Fruit fly (Drosophila melanogaster) whole organism, embryonic: ENCODE results near the gene Cyp4ac1.
A peak's percentile ranks its signal among the peaks of the same experiment; 100 is the strongest.

Source experiments
- Adf1 ChIP-seq: fragments of 200-800 bp; sonication (Bioruptor generic); IDR thresholded peaks from 2 replicates; pipeline ENCODE4 v1.3.6; 2022; ENCODE audit warnings: missing biosample characterization, missing genetic modification characterization
- Atf6 ChIP-seq: fragments of 200-800 bp; sonication (Bioruptor generic); IDR thresholded peaks from 2 replicates; pipeline ENCODE4 v1.3.6; 2022; ENCODE audit warnings: missing biosample characterization, missing genetic modification characterization
- Awh ChIP-seq: fragments of 200-800 bp; sonication (Bioruptor generic); IDR thresholded peaks from 2 replicates; pipeline ENCODE4, ENCODE4 v1.3.6; 2022; ENCODE audit warnings: missing biosample characterization, missing genetic modification characterization
- CG10274 ChIP-seq: fragments of 200-800 bp; sonication (Bioruptor generic); optimal IDR thresholded peaks from 3 replicates; lab custom pipeline; 2017; ENCODE audit warnings: missing biosample characterization, mild to moderate bottlenecking, missing genetic modification characterization
- CG11456 ChIP-seq: fragments of 200-800 bp; sonication (Bioruptor generic); IDR thresholded peaks from 3 replicates; pipeline ENCODE4 v1.3.6; 2022; ENCODE audit warnings: missing biosample characterization, missing genetic modification characterization
- CG11695 ChIP-seq: fragments of 200-800 bp; sonication (Bioruptor generic); IDR thresholded peaks from 3 replicates; pipeline ENCODE4 v1.3.6; 2022; ENCODE audit warnings: missing biosample characterization, missing genetic modification characterization
- CG12219 ChIP-seq: fragments of 200-800 bp; sonication (Bioruptor generic); optimal IDR thresholded peaks from 3 replicates; lab custom pipeline; 2018; ENCODE audit warnings: missing biosample characterization, mild to moderate bottlenecking, missing genetic modification characterization
- CG13287 ChIP-seq: fragments of 200-800 bp; sonication (Bioruptor generic); IDR thresholded peaks from 2 replicates; pipeline ENCODE4 v1.3.6; 2022; ENCODE audit warnings: missing biosample characterization, missing genetic modification characterization; ENCODE audit not compliant: partially characterized antibody
- CG2129 ChIP-seq: fragments of 200-800 bp; sonication (Bioruptor generic); IDR thresholded peaks from 2 replicates; pipeline ENCODE4 v1.3.6; 2022; ENCODE audit warnings: missing biosample characterization, missing genetic modification characterization; ENCODE audit not compliant: partially characterized antibody
- CG2199 ChIP-seq: fragments of 200-800 bp; sonication (Bioruptor generic); IDR thresholded peaks from 3 replicates; pipeline ENCODE4 v1.3.6; 2022; ENCODE audit warnings: missing biosample characterization, missing genetic modification characterization
- CG3163 ChIP-seq: fragments of 200-800 bp; sonication (Bioruptor generic); optimal IDR thresholded peaks from 3 replicates; lab custom pipeline; 2016; ENCODE audit warnings: missing biosample characterization, missing genetic modification characterization
- CG32532 ChIP-seq: fragments of 200-800 bp; sonication (Bioruptor generic); IDR thresholded peaks from 2 replicates; pipeline ENCODE4 v1.3.6; 2022; ENCODE audit warnings: missing biosample characterization, missing genetic modification characterization
- CG32772 ChIP-seq: fragments of 200-800 bp; sonication (Bioruptor generic); IDR thresholded peaks from 2 replicates; pipeline ENCODE4 v1.3.6; 2022; ENCODE audit warnings: missing biosample characterization, missing genetic modification characterization
- CG34376 ChIP-seq: fragments of 200-800 bp; sonication (Bioruptor generic); optimal IDR thresholded peaks from 2 replicates; lab custom pipeline; 2018; ENCODE audit warnings: missing biosample characterization, mild to moderate bottlenecking, missing genetic modification characterization
- CG34422 ChIP-seq: fragments of 200-800 bp; sonication (Bioruptor generic); IDR thresholded peaks from 3 replicates; pipeline ENCODE4 v1.3.6; 2022; ENCODE audit warnings: missing biosample characterization, missing genetic modification characterization
- CG5180 ChIP-seq: fragments of 200-800 bp; sonication (Bioruptor generic); optimal IDR thresholded peaks from 3 replicates; lab custom pipeline; 2017; ENCODE audit warnings: missing biosample characterization, missing genetic modification characterization, mild to moderate bottlenecking, moderate library complexity, missing genetic modification reagents
- CG6791 ChIP-seq: fragments of 200-800 bp; sonication (Bioruptor generic); IDR thresholded peaks from 3 replicates; pipeline ENCODE4 v1.3.6; 2022; ENCODE audit warnings: missing biosample characterization, missing genetic modification characterization; ENCODE audit not compliant: partially characterized antibody
- CG7745 ChIP-seq: fragments of 200-800 bp; sonication (Bioruptor generic); optimal IDR thresholded peaks from 2 replicates; lab custom pipeline; 2018; ENCODE audit warnings: missing biosample characterization, mild to moderate bottlenecking, missing genetic modification characterization, moderate library complexity
- CHES-1-like ChIP-seq: fragments of 200-800 bp; sonication (Bioruptor generic); optimal IDR thresholded peaks from 2 replicates; lab custom pipeline; 2016; ENCODE audit warnings: missing biosample characterization, missing genetic modification characterization
- Deaf1 ChIP-seq: fragments of 200-800 bp; optimal IDR thresholded peaks from 3 replicates; lab custom pipeline; 2019; ENCODE audit warnings: missing biosample characterization, mild to moderate bottlenecking, missing genetic modification characterization, moderate library complexity
- Dfd ChIP-seq, 2 experiments: fragments of >200 bp; optimal IDR thresholded peaks; 2 replicates each; lab custom pipeline; 2017; ENCODE audit warnings: missing biosample characterization in 2 of 2, missing genetic modification characterization in 2 of 2
- E2f2 ChIP-seq: fragments of 200-800 bp; sonication (Bioruptor generic); IDR thresholded peaks from 2 replicates; pipeline ENCODE4 v1.3.6; 2022; ENCODE audit warnings: missing biosample characterization, missing genetic modification characterization
- Eip74EF ChIP-seq, 2 experiments: fragments of 200-800 bp in 1 of 2; fragments of >200 bp in 1 of 2; sonication (Bioruptor generic) in 1 of 2; optimal IDR thresholded peaks; 2 replicates each; lab custom pipeline; 2017 to 2019; ENCODE audit warnings: missing biosample characterization in 2 of 2, missing genetic modification characterization in 2 of 2, mild to moderate bottlenecking in 1 of 2, moderate library complexity in 1 of 2
- Hmx ChIP-seq: fragments of 200-800 bp; sonication (Bioruptor generic); optimal IDR thresholded peaks from 2 replicates; lab custom pipeline; 2016; ENCODE audit warnings: missing biosample characterization, missing genetic modification characterization
- Med ChIP-seq: fragments of 200-800 bp; sonication (Bioruptor generic); peaks from one replicate; lab custom pipeline; 2016; ENCODE audit warnings: missing biosample characterization, missing genetic modification characterization, mild to moderate bottlenecking, inconsistent platforms, moderate library complexity
- NFAT ChIP-seq: fragments of 200-800 bp; sonication (Bioruptor generic); IDR thresholded peaks from 2 replicates; pipeline ENCODE4 v1.3.6; 2022; ENCODE audit warnings: missing biosample characterization, missing genetic modification characterization
- Opbp ChIP-seq: fragments of 200-800 bp; sonication (Bioruptor generic); IDR thresholded peaks from 3 replicates; pipeline ENCODE4 v1.3.6; 2022; ENCODE audit warnings: missing biosample characterization, missing genetic modification characterization; ENCODE audit not compliant: partially characterized antibody
- Pdp1 ChIP-seq, 2 experiments: fragments of 200-800 bp; sonication (Bioruptor generic); optimal IDR thresholded peaks; 3 replicates each; lab custom pipeline; 2016; ENCODE audit warnings: missing biosample characterization in 2 of 2, missing genetic modification characterization in 2 of 2, mild to moderate bottlenecking in 1 of 2, moderate library complexity in 1 of 2
- Scr ChIP-seq: fragments of 200-800 bp; sonication (Bioruptor generic); IDR thresholded peaks from 2 replicates; pipeline ENCODE4 v1.3.6; 2022; ENCODE audit warnings: missing biosample characterization, missing genetic modification characterization; ENCODE audit not compliant: partially characterized antibody
- Tbp ChIP-seq: fragments of >200 bp; optimal IDR thresholded peaks from 2 replicates; lab custom pipeline; 2018; ENCODE audit warnings: missing biosample characterization, missing genetic modification characterization
- Trl ChIP-seq, 3 experiments: fragments of >200 bp in 2 of 3; fragments of 200-800 bp in 1 of 3; sonication (Bioruptor generic) in 1 of 3; optimal IDR thresholded peaks; 2 replicates in 1 of 3; 3 replicates in 2 of 3; lab custom pipeline; 2016 to 2017; ENCODE audit warnings: missing biosample characterization in 1 of 3, missing genetic modification characterization in 1 of 3
- ash1 ChIP-seq: fragments of 200-800 bp; sonication (Bioruptor generic); optimal IDR thresholded peaks from 2 replicates; lab custom pipeline; 2018; ENCODE audit warnings: missing biosample characterization, mild to moderate bottlenecking, missing genetic modification characterization
- bowl ChIP-seq: fragments of 200-800 bp; sonication (Bioruptor generic); IDR thresholded peaks from 2 replicates; pipeline ENCODE4 v1.3.6; 2022; ENCODE audit warnings: missing biosample characterization, missing genetic modification characterization
- cad ChIP-seq: fragments of >200 bp; optimal IDR thresholded peaks from 2 replicates; lab custom pipeline; 2017; ENCODE audit warnings: missing biosample characterization, missing genetic modification characterization
- chif ChIP-seq, 2 experiments: fragments of 200-800 bp; sonication (Bioruptor generic); optimal IDR thresholded peaks; 3 replicates each; lab custom pipeline; 2016; ENCODE audit warnings: missing biosample characterization in 2 of 2, missing genetic modification characterization in 2 of 2
- chinmo ChIP-seq: fragments of 200-800 bp; sonication (Bioruptor generic); IDR thresholded peaks from 4 replicates; pipeline ENCODE4 v1.3.6; 2022; ENCODE audit warnings: missing biosample characterization, missing genetic modification characterization; ENCODE audit not compliant: partially characterized antibody
- dimm ChIP-seq: fragments of 200-800 bp; sonication (Bioruptor generic); IDR thresholded peaks from 2 replicates; pipeline ENCODE4 v1.3.6; 2022; ENCODE audit warnings: missing biosample characterization, missing genetic modification characterization
- gcm2 ChIP-seq: fragments of 200-800 bp; sonication (Bioruptor generic); optimal IDR thresholded peaks from 2 replicates; lab custom pipeline; 2016; ENCODE audit warnings: missing biosample characterization, missing genetic modification characterization
- grn ChIP-seq: fragments of 200-800 bp; sonication (Bioruptor generic); optimal IDR thresholded peaks from 3 replicates; lab custom pipeline; 2017; ENCODE audit warnings: missing biosample characterization, missing genetic modification characterization
- nau ChIP-seq: fragments of 200-800 bp; sonication (Bioruptor generic); optimal IDR thresholded peaks from 3 replicates; lab custom pipeline; 2017; ENCODE audit warnings: missing biosample characterization, mild to moderate bottlenecking, missing genetic modification characterization, missing genetic modification reagents
- pan ChIP-seq, 4 experiments: fragments of >200 bp in 3 of 4; fragments of 200-800 bp in 1 of 4; sonication (Bioruptor generic) in 1 of 4; optimal IDR thresholded peaks in 3 of 4; IDR thresholded peaks in 1 of 4; 2 replicates each; pipeline versions ENCODE4 v1.3.6 to Lab custom; 2017 to 2022; ENCODE audit warnings: missing biosample characterization in 2 of 4, missing genetic modification characterization in 2 of 4, mixed read lengths in 1 of 4
- pros ChIP-seq: fragments of 200-800 bp; sonication (Bioruptor generic); optimal IDR thresholded peaks from 3 replicates; lab custom pipeline; 2019; ENCODE audit warnings: missing biosample characterization, mild to moderate bottlenecking, missing genetic modification characterization, moderate library complexity
- rib ChIP-seq: fragments of 200-800 bp; sonication (Bioruptor generic); IDR thresholded peaks from 2 replicates; pipeline ENCODE4 v1.3.6; 2022; ENCODE audit warnings: missing biosample characterization, missing genetic modification characterization
- ro ChIP-seq: fragments of 200-800 bp; sonication (Bioruptor generic); IDR thresholded peaks from 2 replicates; pipeline ENCODE4 v1.3.6; 2022; ENCODE audit warnings: missing biosample characterization, missing genetic modification characterization
- sd ChIP-seq: fragments of 200-800 bp; sonication (Bioruptor generic); optimal IDR thresholded peaks from 3 replicates; lab custom pipeline; 2018; ENCODE audit warnings: missing biosample characterization, mild to moderate bottlenecking, missing genetic modification characterization, moderate library complexity
- sens ChIP-seq: fragments of 200-800 bp; sonication (Bioruptor generic); peaks from one replicate; lab custom pipeline; 2016; ENCODE audit warnings: missing biosample characterization, missing genetic modification characterization
- trem ChIP-seq: fragments of 200-800 bp; optimal IDR thresholded peaks from 3 replicates; lab custom pipeline; 2019; ENCODE audit warnings: missing biosample characterization, mild to moderate bottlenecking, missing genetic modification characterization, moderate library complexity
- trh ChIP-seq: fragments of 200-800 bp; sonication (Bioruptor generic); optimal IDR thresholded peaks from 2 replicates; lab custom pipeline; 2016; ENCODE audit warnings: missing biosample characterization, missing genetic modification characterization

Gene Cyp4ac1

dm6 chr2L:5237175-5237753 lies 26.5 kb upstream of the Cyp4ac1 start (continued):
- no peak for TF ChIP-seq CG11456 (GFP tag; lab: Robert Waterston, UW)
- TF ChIP-seq cad = peak; percentile 11
- TF ChIP-seq E2f2 = 0 out of 2 replicates have a peak, but pooled peaks have one; percentile 19
- peak; percentile 62 for TF ChIP-seq Med (GFP tag; lab: Kevin White, UChicago)
- TF ChIP-seq CG7745 = peak; percentile 58
- TF ChIP-seq CG6791 = peak; percentile 50; the same call in 1 of the 3 replicates
- TF ChIP-seq Opbp (GFP tag; lab: Robert Waterston, UW) = 0 out of 3 replicates have a peak, but pooled peaks have one; percentile 33
- peak; percentile 100 for TF ChIP-seq Tbp (GFP tag; lab: Kevin White, UChicago)
- TF ChIP-seq ash1 (GFP tag; lab: Kevin White, UChicago) = peak; percentile 67
- no peak for TF ChIP-seq trh (GFP tag; lab: Kevin White, UChicago)
- TF ChIP-seq chif (GFP tag; optimal IDR thresholded peaks at IDR 0.05; lab: Kevin White, UChicago) = no peak
- no peak for TF ChIP-seq Hmx (GFP tag; lab: Kevin White, UChicago)
- no peak for TF ChIP-seq NFAT (GFP tag; lab: Robert Waterston, UW)
- 0 out of 2 replicates have a peak, but pooled peaks have one; percentile 24 for TF ChIP-seq Atf6
- TF ChIP-seq Deaf1 (tag; lab: Kevin White, UChicago) = peak; percentile 33
- peak; percentile 66 for TF ChIP-seq CG3163
- TF ChIP-seq Trl (optimal IDR thresholded peaks at IDR 0.05; lab: Kevin White, UChicago) = peak; percentile 99 to 100
- TF ChIP-seq Trl (GFP tag; optimal IDR thresholded peaks at IDR 0.05; lab: Kevin White, UChicago) = peak; percentile 60
- TF ChIP-seq CG12219 (GFP tag; lab: Kevin White, UChicago) = peak; percentile 39
- TF ChIP-seq CG2199 (GFP tag; lab: Robert Waterston, UW) = peak; percentile 87
- peak; percentile 44 for TF ChIP-seq nau
- TF ChIP-seq Eip74EF (GFP tag; optimal IDR thresholded peaks at IDR 0.05; lab: Kevin White, UChicago) = peak in 1 of 2 experiments; percentile 23
- TF ChIP-seq pros = peak; percentile 94
- no peak for TF ChIP-seq CHES-1-like (GFP tag; lab: Kevin White, UChicago)
- peak; percentile 40 for TF ChIP-seq Scr (GFP tag; lab: Robert Waterston, UW)
- no peak for TF ChIP-seq ro (GFP tag; lab: Robert Waterston, UW)
- peak; percentile 10 for TF ChIP-seq CG34376
- peak; percentile 96 for TF ChIP-seq grn
- no peak for TF ChIP-seq dimm
- 0 out of 3 replicates have a peak, but pooled peaks have one; percentile 25 for TF ChIP-seq CG11695
- TF ChIP-seq Awh (GFP tag; lab: Robert Waterston, UW) = 0 out of 2 replicates have a peak, but pooled peaks have one; percentile 23
- peak; percentile 9 for TF ChIP-seq sd (tag; lab: Kevin White, UChicago)
- TF ChIP-seq Dfd (GFP tag; optimal IDR thresholded peaks at IDR 0.05; lab: Kevin White, UChicago) = no peak
- peak; percentile 11 for TF ChIP-seq CG5180 (GFP tag; lab: Kevin White, UChicago)
- TF ChIP-seq Pdp1 (GFP tag; optimal IDR thresholded peaks at IDR 0.05; lab: Kevin White, UChicago) = peak in 1 of 2 experiments; percentile 18
- TF ChIP-seq CG32532 (GFP tag; lab: Robert Waterston, UW) = peak; percentile 73; the same call in 1 of the 2 replicates
- TF ChIP-seq Adf1 (GFP tag; lab: Robert Waterston, UW) = peak; percentile 63
- no peak; the same call in 1 of the 2 replicates for TF ChIP-seq bowl (GFP tag; lab: Robert Waterston, UW)
- TF ChIP-seq gcm2 (GFP tag; lab: Kevin White, UChicago) = no peak
- peak; percentile 33; the same call in 1 of the 2 replicates for TF ChIP-seq rib
- peak; percentile 36; the same call in 1 of the 3 replicates for TF ChIP-seq CG34422
- TF ChIP-seq CG13287 (GFP tag; lab: Robert Waterston, UW) = peak; percentile 76
- TF ChIP-seq pan (optimal IDR thresholded peaks at IDR 0.05; lab: Kevin White, UChicago) = no peak
- TF ChIP-seq pan (GFP tag; optimal IDR thresholded peaks at IDR 0.05 in 1 of 2, IDR thresholded peaks at IDR 0.05 in 1 of 2) = no peak
- TF ChIP-seq CG10274 = no peak
- peak; percentile 15; the same call in 1 of the 2 replicates for TF ChIP-seq CG2129 (GFP tag; lab: Robert Waterston, UW)
- TF ChIP-seq trem (tag; lab: Kevin White, UChicago) = peak; percentile 4
- peak; percentile 32; the same call in 1 of the 2 replicates for TF ChIP-seq CG32772 (GFP tag; lab: Robert Waterston, UW)
- TF ChIP-seq chinmo (GFP tag; lab: Robert Waterston, UW) = peak; percentile 80; the same call in 2 of the 4 replicates
- peak; percentile 64 for TF ChIP-seq sens
